Fruit fly (Drosophila melanogaster) whole organism, embryonic: Measurements from ENCODE around the gene CG11164.

Experiments
- Antp ChIP-seq: fragments of 200-800 bp; sonication (Bioruptor generic); optimal IDR thresholded peaks from 3 replicates; lab custom pipeline; 2016; ENCODE audit warnings: missing biosample characterization, missing genetic modification characterization
- Asciz ChIP-seq: fragments of 200-800 bp; sonication (Bioruptor generic); optimal IDR thresholded peaks from 2 replicates; lab custom pipeline; 2017; ENCODE audit warnings: missing biosample characterization, mild to moderate bottlenecking, missing genetic modification characterization, missing genetic modification reagents
- CG11085 ChIP-seq: fragments of 200-800 bp; sonication (Bioruptor generic); IDR thresholded peaks from 2 replicates; pipeline ENCODE4 v1.3.6; 2022; ENCODE audit warnings: missing biosample characterization, missing genetic modification characterization
- CG11247 ChIP-seq: fragments of 200-800 bp; sonication (Bioruptor generic); IDR thresholded peaks from 2 replicates; pipeline ENCODE4 v1.3.6; 2022; ENCODE audit warnings: missing biosample characterization, missing genetic modification characterization
- CG11695 ChIP-seq: fragments of 200-800 bp; sonication (Bioruptor generic); IDR thresholded peaks from 3 replicates; pipeline ENCODE4 v1.3.6; 2022; ENCODE audit warnings: missing biosample characterization, missing genetic modification characterization
- CG12155 ChIP-seq: fragments of 200-800 bp; sonication (Bioruptor generic); optimal IDR thresholded peaks from 3 replicates; lab custom pipeline; 2016; ENCODE audit warnings: missing biosample characterization, missing genetic modification characterization
- CG12219 ChIP-seq: fragments of 200-800 bp; sonication (Bioruptor generic); optimal IDR thresholded peaks from 3 replicates; lab custom pipeline; 2018; ENCODE audit warnings: missing biosample characterization, mild to moderate bottlenecking, missing genetic modification characterization
- CG13296 ChIP-seq: fragments of 200-800 bp; sonication (Bioruptor generic); optimal IDR thresholded peaks from 3 replicates; lab custom pipeline; 2018; ENCODE audit warnings: missing biosample characterization, mild to moderate bottlenecking, missing genetic modification characterization
- CG14860 ChIP-seq: fragments of 200-800 bp; sonication (Bioruptor generic); IDR thresholded peaks from 3 replicates; pipeline ENCODE4 v1.3.6; 2022; ENCODE audit warnings: missing biosample characterization, missing genetic modification characterization; ENCODE audit not compliant: partially characterized antibody
- CG15073 ChIP-seq: fragments of 200-800 bp; sonication (Bioruptor generic); optimal IDR thresholded peaks from 2 replicates; lab custom pipeline; 2016; ENCODE audit warnings: missing biosample characterization, missing genetic modification characterization
- CG15269 ChIP-seq: fragments of 200-800 bp; sonication (Bioruptor generic); optimal IDR thresholded peaks from 2 replicates; lab custom pipeline; 2018; ENCODE audit warnings: missing biosample characterization, mild to moderate bottlenecking, missing genetic modification characterization, moderate library complexity
- CG17359 ChIP-seq: fragments of 200-800 bp; sonication (Bioruptor generic); optimal IDR thresholded peaks from 3 replicates; lab custom pipeline; 2018; ENCODE audit warnings: missing biosample characterization, mild to moderate bottlenecking, missing genetic modification characterization, moderate library complexity
- CG17385 ChIP-seq: fragments of 200-800 bp; sonication (Bioruptor generic); optimal IDR thresholded peaks from 3 replicates; lab custom pipeline; 2018; ENCODE audit warnings: missing biosample characterization, mild to moderate bottlenecking, missing genetic modification characterization
- CG18262 ChIP-seq: fragments of 200-800 bp; optimal IDR thresholded peaks from 3 replicates; lab custom pipeline; 2019; ENCODE audit warnings: missing biosample characterization, mild to moderate bottlenecking, missing genetic modification characterization, moderate library complexity
- CG31224 ChIP-seq: fragments of 200-800 bp; sonication (Bioruptor generic); IDR thresholded peaks from 2 replicates; pipeline ENCODE4 v1.3.6; 2022; ENCODE audit warnings: missing biosample characterization, missing genetic modification characterization
- CG31441 ChIP-seq: fragments of 200-800 bp; sonication (Bioruptor generic); IDR thresholded peaks from 2 replicates; pipeline ENCODE4 v1.3.6; 2022; ENCODE audit warnings: missing biosample characterization, missing genetic modification characterization
- CG3163 ChIP-seq: fragments of 200-800 bp; sonication (Bioruptor generic); optimal IDR thresholded peaks from 3 replicates; lab custom pipeline; 2016; ENCODE audit warnings: missing biosample characterization, missing genetic modification characterization
- CG34224 ChIP-seq: fragments of 200-800 bp; sonication (Bioruptor generic); IDR thresholded peaks from 3 replicates; pipeline ENCODE4 v1.3.6; 2022; ENCODE audit warnings: missing biosample characterization, missing genetic modification characterization; ENCODE audit not compliant: partially characterized antibody
- CG7963 ChIP-seq: fragments of 200-800 bp; sonication (Bioruptor generic); IDR thresholded peaks from 3 replicates; pipeline ENCODE4 v1.3.6; 2022; ENCODE audit warnings: missing biosample characterization, missing genetic modification characterization; ENCODE audit not compliant: partially characterized antibody
- CG8290 ChIP-seq, 3 experiments: fragments of 200-800 bp; sonication (Bioruptor generic); optimal IDR thresholded peaks; 2 replicates each; lab custom pipeline; 2016 to 2019; ENCODE audit warnings: missing biosample characterization in 3 of 3, missing genetic modification characterization in 3 of 3, mild to moderate bottlenecking in 2 of 3, moderate library complexity in 1 of 3
- CG9876 ChIP-seq: fragments of 200-800 bp; sonication (Bioruptor generic); optimal IDR thresholded peaks from 2 replicates; lab custom pipeline; 2016; ENCODE audit warnings: missing biosample characterization, missing genetic modification characterization
- Dref ChIP-seq: fragments of 200-800 bp; sonication (Bioruptor generic); IDR thresholded peaks from 2 replicates; pipeline ENCODE4 v1.3.6; 2022; ENCODE audit warnings: missing biosample characterization, missing genetic modification characterization
- Eip74EF ChIP-seq, 2 experiments: fragments of 200-800 bp in 1 of 2; fragments of >200 bp in 1 of 2; sonication (Bioruptor generic) in 1 of 2; optimal IDR thresholded peaks; 2 replicates each; lab custom pipeline; 2017 to 2019; ENCODE audit warnings: missing biosample characterization in 2 of 2, missing genetic modification characterization in 2 of 2, mild to moderate bottlenecking in 1 of 2, moderate library complexity in 1 of 2
- HLH54F ChIP-seq: fragments of 200-800 bp; sonication (Bioruptor generic); optimal IDR thresholded peaks from 3 replicates; lab custom pipeline; 2016; ENCODE audit warnings: missing biosample characterization, missing genetic modification characterization
- Hr3 ChIP-seq: fragments of 200-800 bp; sonication (Bioruptor generic); optimal IDR thresholded peaks from 3 replicates; lab custom pipeline; 2016; ENCODE audit warnings: missing biosample characterization, missing genetic modification characterization
- Meics ChIP-seq: fragments of 200-800 bp; sonication (Bioruptor generic); optimal IDR thresholded peaks from 2 replicates; lab custom pipeline; 2017; ENCODE audit warnings: missing biosample characterization, mild to moderate bottlenecking, missing genetic modification characterization
- NK7.1 ChIP-seq: fragments of 200-800 bp; sonication (Bioruptor generic); optimal IDR thresholded peaks from 3 replicates; lab custom pipeline; 2016; ENCODE audit warnings: missing biosample characterization, missing genetic modification characterization
- Nf-YB ChIP-seq: fragments of 200-800 bp; sonication (Bioruptor generic); optimal IDR thresholded peaks from 3 replicates; lab custom pipeline; 2019; ENCODE audit warnings: missing biosample characterization, mild to moderate bottlenecking, missing genetic modification characterization, moderate library complexity
- Usf ChIP-seq: fragments of 200-800 bp; sonication (Bioruptor generic); optimal IDR thresholded peaks from 2 replicates; lab custom pipeline; 2017; ENCODE audit warnings: missing genotype, missing biosample characterization, missing genetic modification characterization
- cato ChIP-seq: fragments of 200-800 bp; sonication (Bioruptor generic); optimal IDR thresholded peaks from 2 replicates; lab custom pipeline; 2016; ENCODE audit warnings: missing biosample characterization, missing genetic modification characterization, borderline replicate concordance
- chif ChIP-seq, 2 experiments: fragments of 200-800 bp; sonication (Bioruptor generic); optimal IDR thresholded peaks; 3 replicates each; lab custom pipeline; 2016; ENCODE audit warnings: missing biosample characterization in 2 of 2, missing genetic modification characterization in 2 of 2
- ci ChIP-seq: fragments of 200-800 bp; sonication (Bioruptor generic); IDR thresholded peaks from 3 replicates; pipeline ENCODE4 v1.3.6; 2022; ENCODE audit warnings: missing biosample characterization, missing genetic modification characterization
- dmrt11E ChIP-seq: fragments of 200-800 bp; sonication (Bioruptor generic); optimal IDR thresholded peaks from 3 replicates; lab custom pipeline; 2018; ENCODE audit warnings: missing biosample characterization, mild to moderate bottlenecking, missing genetic modification characterization, moderate library complexity
- fd102C ChIP-seq: fragments of 200-800 bp; sonication (Bioruptor generic); optimal IDR thresholded peaks from 2 replicates; lab custom pipeline; 2018; ENCODE audit warnings: missing biosample characterization, mild to moderate bottlenecking, missing genetic modification characterization, moderate library complexity
- fd64A ChIP-seq: fragments of 200-800 bp; sonication (Bioruptor generic); optimal IDR thresholded peaks from 3 replicates; lab custom pipeline; 2018; ENCODE audit warnings: missing biosample characterization, mild to moderate bottlenecking, missing genetic modification characterization
- fd96Cb ChIP-seq: fragments of 200-800 bp; sonication (Bioruptor generic); optimal IDR thresholded peaks from 2 replicates; lab custom pipeline; 2018; ENCODE audit warnings: missing biosample characterization, mild to moderate bottlenecking, missing genetic modification characterization, moderate library complexity
- gcm ChIP-seq: fragments of 200-800 bp; sonication (Bioruptor generic); optimal IDR thresholded peaks from 2 replicates; lab custom pipeline; 2019; ENCODE audit warnings: missing biosample characterization, mild to moderate bottlenecking, missing genetic modification characterization, moderate library complexity
- gro ChIP-seq: fragments of 200-800 bp; sonication (Bioruptor generic); optimal IDR thresholded peaks from 2 replicates; lab custom pipeline; 2016; ENCODE audit warnings: missing biosample characterization, missing genetic modification characterization
- klu ChIP-seq: fragments of 200-800 bp; sonication (Bioruptor generic); IDR thresholded peaks from 2 replicates; pipeline ENCODE4 v1.3.6; 2022; ENCODE audit warnings: missing biosample characterization, missing genetic modification characterization
- lilli ChIP-seq: fragments of 200-800 bp; sonication (Bioruptor generic); optimal IDR thresholded peaks from 3 replicates; lab custom pipeline; 2016; ENCODE audit warnings: missing biosample characterization, missing genetic modification characterization
- odd ChIP-seq: fragments of 200-800 bp; sonication (Bioruptor generic); optimal IDR thresholded peaks from 2 replicates; lab custom pipeline; 2017; ENCODE audit warnings: missing biosample characterization, mild to moderate bottlenecking, missing genetic modification characterization
- otp ChIP-seq: fragments of 200-800 bp; sonication (Bioruptor generic); IDR thresholded peaks from 3 replicates; pipeline ENCODE4, ENCODE4 v1.3.6; 2022; ENCODE audit warnings: missing biosample characterization, missing genetic modification characterization
- pum ChIP-seq: fragments of 200-800 bp; sonication (Bioruptor generic); optimal IDR thresholded peaks from 2 replicates; lab custom pipeline; 2016; ENCODE audit warnings: missing biosample characterization, missing genetic modification characterization
- shn ChIP-seq: fragments of 200-800 bp; sonication (Bioruptor generic); optimal IDR thresholded peaks from 3 replicates; lab custom pipeline; 2016; ENCODE audit warnings: missing biosample characterization, missing genetic modification characterization
- ssp ChIP-seq: fragments of 200-800 bp; sonication (Bioruptor generic); IDR thresholded peaks from 2 replicates; pipeline ENCODE4 v1.3.6; 2022; ENCODE audit warnings: missing biosample characterization, missing genetic modification characterization
- tgo ChIP-seq: fragments of 200-800 bp; sonication (Bioruptor generic); IDR thresholded peaks from 3 replicates; pipeline ENCODE4 v1.3.6; 2022; ENCODE audit warnings: missing biosample characterization, missing genetic modification characterization
- unpg ChIP-seq: fragments of 200-800 bp; sonication (Bioruptor generic); optimal IDR thresholded peaks from 3 replicates; lab custom pipeline; 2018; ENCODE audit warnings: missing biosample characterization, mild to moderate bottlenecking, missing genetic modification characterization, moderate library complexity
- vfl ChIP-seq: fragments of 200-800 bp; sonication (Bioruptor generic); optimal IDR thresholded peaks from 2 replicates; lab custom pipeline; 2016; ENCODE audit warnings: missing biosample characterization, missing genetic modification characterization

CG11164 gene

DNA sequence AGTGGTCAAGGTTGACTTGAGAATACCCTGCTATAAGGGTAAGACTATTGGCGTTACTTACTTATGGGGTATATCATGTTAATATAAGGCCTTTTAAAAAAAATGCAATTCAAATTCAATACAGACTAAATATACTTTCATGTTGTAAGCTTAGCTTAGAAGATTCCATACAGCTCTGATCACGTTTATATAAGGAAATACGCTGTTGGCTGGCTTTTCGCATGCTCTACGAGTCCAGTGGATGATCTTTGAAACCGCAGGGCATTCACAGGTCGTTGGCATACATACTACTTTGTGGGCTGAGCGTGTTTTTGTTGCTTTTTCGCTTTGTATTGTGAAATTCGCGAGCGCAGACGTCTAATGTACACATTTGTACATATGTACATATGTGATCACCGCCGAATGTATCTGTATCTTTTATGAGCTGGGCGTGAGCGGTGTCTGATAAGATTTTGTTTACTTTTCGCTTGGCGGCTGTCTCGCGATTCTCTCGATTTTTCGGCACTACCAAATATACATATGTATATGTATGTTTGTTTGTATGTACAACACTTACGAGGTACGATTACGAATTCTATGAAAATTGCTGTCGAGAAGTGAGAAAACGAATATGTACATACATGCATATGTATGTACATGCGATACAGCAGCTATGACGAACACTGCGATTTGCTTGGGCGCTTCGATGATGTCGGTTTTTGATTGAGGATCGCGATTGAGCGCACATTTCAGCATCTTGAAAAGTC lies 33.4 kb upstream of the CG11164 start (continued):
- peak; percentile 32 for TF ChIP-seq CG17385 (GFP tag; lab: Kevin White, UChicago)
- TF ChIP-seq CG34224 (GFP tag; lab: Robert Waterston, UW): no peak
- TF ChIP-seq Usf (GFP tag; lab: Kevin White, UChicago): peak; percentile 30
- TF ChIP-seq unpg: no peak
- peak; percentile 51 for TF ChIP-seq odd
- TF ChIP-seq vfl (GFP tag; lab: Kevin White, UChicago): no peak
- TF ChIP-seq cato (GFP tag; lab: Kevin White, UChicago): no peak
- TF ChIP-seq Nf-YB (GFP tag; lab: Kevin White, UChicago): peak; percentile 24
- TF ChIP-seq CG7963 (GFP tag; lab: Robert Waterston, UW): no peak
- peak; percentile 30 for TF ChIP-seq fd64A
- TF ChIP-seq CG11247 (GFP tag; lab: Robert Waterston, UW): peak; percentile 48; the same call in 1 of the 2 replicates
- peak; percentile 39 for TF ChIP-seq CG12155
- peak; percentile 64; the same call in 2 of the 3 replicates for TF ChIP-seq ci
- peak; percentile 4 for TF ChIP-seq gcm (GFP tag; lab: Kevin White, UChicago)
- peak; percentile 18 for TF ChIP-seq Hr3 (GFP tag; lab: Kevin White, UChicago)
- no peak for TF ChIP-seq CG15073 (GFP tag; lab: Kevin White, UChicago)
- peak in 1 of 2 experiments; percentile 14 for TF ChIP-seq chif (GFP tag; optimal IDR thresholded peaks at IDR 0.05; lab: Kevin White, UChicago)
- TF ChIP-seq CG18262 (tag; lab: Kevin White, UChicago): peak; percentile 18
- TF ChIP-seq CG11695 (GFP tag; lab: Robert Waterston, UW): no peak
- TF ChIP-seq CG17359 (tag; lab: Kevin White, UChicago): peak; percentile 29
- no peak for TF ChIP-seq CG14860 (GFP tag; lab: Robert Waterston, UW)
- peak; percentile 14 for TF ChIP-seq CG9876 (GFP tag; lab: Kevin White, UChicago)
- peak; percentile 13 for TF ChIP-seq CG12219 (GFP tag; lab: Kevin White, UChicago)
- no peak for TF ChIP-seq tgo (GFP tag; lab: Robert Waterston, UW)
- no peak for TF ChIP-seq dmrt11E (tag; lab: Kevin White, UChicago)
- TF ChIP-seq lilli: peak; percentile 69
- TF ChIP-seq CG8290 (GFP tag; optimal IDR thresholded peaks at IDR 0.05; lab: Kevin White, UChicago): no peak
- peak in 1 of 2 experiments; percentile 30 for TF ChIP-seq CG8290 (tag; optimal IDR thresholded peaks at IDR 0.05; lab: Kevin White, UChicago)
- peak; percentile 36 for TF ChIP-seq Asciz
- TF ChIP-seq pum (GFP tag; lab: Kevin White, UChicago): no peak
- no peak for TF ChIP-seq shn (GFP tag; lab: Kevin White, UChicago)
- peak; percentile 25 for TF ChIP-seq Antp (GFP tag; lab: Kevin White, UChicago)
- peak; percentile 80 for TF ChIP-seq CG13296 (GFP tag; lab: Kevin White, UChicago)
- TF ChIP-seq CG31224 (GFP tag; lab: Robert Waterston, UW): no peak
- TF ChIP-seq HLH54F (GFP tag; lab: Kevin White, UChicago): peak; percentile 48
- peak; percentile 44; the same call in 1 of the 3 replicates for TF ChIP-seq otp (GFP tag; lab: Robert Waterston, UW)
- TF ChIP-seq CG3163 (GFP tag; lab: Kevin White, UChicago): no peak
- peak; percentile 65 for TF ChIP-seq Meics (GFP tag; lab: Kevin White, UChicago)
- TF ChIP-seq CG15269 (tag; lab: Kevin White, UChicago): peak; percentile 34
- no peak for TF ChIP-seq fd96Cb (tag; lab: Kevin White, UChicago)
- TF ChIP-seq ssp (GFP tag; lab: Robert Waterston, UW): no peak
- TF ChIP-seq CG11085 (GFP tag; lab: Robert Waterston, UW): 0 out of 2 replicates have a peak, but pooled peaks have one; percentile 31
- TF ChIP-seq fd102C (GFP tag; lab: Kevin White, UChicago): no peak
- TF ChIP-seq klu: peak; percentile 57; the same call in 1 of the 2 replicates
- TF ChIP-seq CG31441: peak; percentile 40; the same call in 1 of the 2 replicates
- TF ChIP-seq gro (GFP tag; lab: Kevin White, UChicago): peak; percentile 74
- peak in 1 of 2 experiments; percentile 20 for TF ChIP-seq Eip74EF (GFP tag; optimal IDR thresholded peaks at IDR 0.05; lab: Kevin White, UChicago)
- no peak for TF ChIP-seq Dref (GFP tag; lab: Robert Waterston, UW)
- TF ChIP-seq NK7.1: no peak
